Fruit fly (Drosophila melanogaster): ENCODE data around the gene CG14325.

dm6 chr3R:17601866-17602265 is 25.1 kb upstream of the CG14325 start:
- TF ChIP-seq Vsx2 (GFP tag; optimal IDR thresholded peaks at IDR 0.05; ENCODE audit: partially characterized antibody) (peak; percentile 57), Hr78 (GFP tag; optimal IDR thresholded peaks at IDR 0.05) (no peak), Dif (GFP tag; optimal IDR thresholded peaks at IDR 0.05; ENCODE audit: partially characterized antibody) (no peak), Sp1 (GFP tag; optimal IDR thresholded peaks at IDR 0.05) (no peak), OdsH (GFP tag; optimal IDR thresholded peaks at IDR 0.05) (no peak), lola (GFP tag; optimal IDR thresholded peaks at IDR 0.05) (no peak), Hr83 (GFP tag; optimal IDR thresholded peaks at IDR 0.05; ENCODE audit: poor library complexity, severe bottlenecking) (no peak), fru (GFP tag; optimal IDR thresholded peaks at IDR 0.05) (no peak), Dfd (GFP tag; optimal IDR thresholded peaks at IDR 0.05) (no peak), GATAd (GFP tag; optimal IDR thresholded peaks at IDR 0.05) (no peak), CG9705 (GFP tag; optimal IDR thresholded peaks at IDR 0.05) (no peak)
